Worm (Caenorhabditis elegans) whole organism, mixed stage, embryonic: ENCODE data around the gene ints-6.

Source experiments
- ces-1 ChIP-seq: fragments of 150-350 bp; optimal IDR thresholded peaks from 2 replicates; lab custom pipeline; 2014; ENCODE audit warnings: missing biosample characterization, missing genetic modification reagents, missing genetic modification characterization
- elt-3 ChIP-seq: fragments of 150-350 bp; optimal IDR thresholded peaks from 2 replicates; lab custom pipeline; 2014; ENCODE audit warnings: missing biosample characterization, missing genetic modification characterization
- flh-1 ChIP-seq: fragments of 200-800 bp; sonication (Bioruptor generic); optimal IDR thresholded peaks from 2 replicates; lab custom pipeline; 2018; ENCODE audit warnings: mild to moderate bottlenecking, missing genetic modification characterization, moderate library complexity, missing compliant biosample characterization
- lin-13 ChIP-seq: fragments of 150-350 bp; optimal IDR thresholded peaks from 2 replicates; lab custom pipeline; 2014; ENCODE audit warnings: missing biosample characterization, missing genetic modification characterization
- mab-5 ChIP-seq: fragments of 150-350 bp; optimal IDR thresholded peaks from 2 replicates; lab custom pipeline; 2014; ENCODE audit warnings: missing biosample characterization, missing genetic modification characterization
- mls-2 ChIP-seq: sonication (generic microtip); optimal IDR thresholded peaks from 2 replicates; lab custom pipeline; 2016; ENCODE audit warnings: mild to moderate bottlenecking, missing genetic modification characterization, moderate library complexity, missing compliant biosample characterization
- nhr-12 ChIP-seq: fragments of 150-350 bp; optimal IDR thresholded peaks from 2 replicates; lab custom pipeline; 2014; ENCODE audit warnings: missing biosample characterization, missing genetic modification characterization
- nhr-2 ChIP-seq: fragments of 150-350 bp; optimal IDR thresholded peaks from 2 replicates; lab custom pipeline; 2014; ENCODE audit warnings: missing biosample characterization, missing genetic modification characterization
- nhr-237 ChIP-seq: fragments of 150-350 bp; optimal IDR thresholded peaks from 2 replicates; lab custom pipeline; 2014; ENCODE audit warnings: missing biosample characterization, missing genetic modification characterization
- nhr-76 ChIP-seq: sonication (generic microtip); optimal IDR thresholded peaks from 2 replicates; lab custom pipeline; 2017; ENCODE audit warnings: missing biosample characterization, missing genetic modification characterization
- snpc-4 ChIP-seq: fragments of 150-350 bp; optimal IDR thresholded peaks from 2 replicates; lab custom pipeline; 2014; ENCODE audit warnings: missing biosample characterization, missing genetic modification characterization
- sptf-1 ChIP-seq: sonication (generic microtip); optimal IDR thresholded peaks from 2 replicates; lab custom pipeline; 2017; ENCODE audit warnings: mild to moderate bottlenecking, missing genetic modification characterization, moderate library complexity, missing compliant biosample characterization
- tbx-8 ChIP-seq: fragments of 200-800 bp; sonication (Bioruptor generic); optimal IDR thresholded peaks from 2 replicates; lab custom pipeline; 2018; ENCODE audit warnings: mild to moderate bottlenecking, missing genetic modification characterization, moderate library complexity, missing compliant biosample characterization
- unc-120 ChIP-seq: sonication (generic microtip); optimal IDR thresholded peaks from 2 replicates; lab custom pipeline; 2017; ENCODE audit warnings: missing genetic modification characterization, missing compliant biosample characterization; ENCODE audit not compliant: poor library complexity, severe bottlenecking

DNA sequence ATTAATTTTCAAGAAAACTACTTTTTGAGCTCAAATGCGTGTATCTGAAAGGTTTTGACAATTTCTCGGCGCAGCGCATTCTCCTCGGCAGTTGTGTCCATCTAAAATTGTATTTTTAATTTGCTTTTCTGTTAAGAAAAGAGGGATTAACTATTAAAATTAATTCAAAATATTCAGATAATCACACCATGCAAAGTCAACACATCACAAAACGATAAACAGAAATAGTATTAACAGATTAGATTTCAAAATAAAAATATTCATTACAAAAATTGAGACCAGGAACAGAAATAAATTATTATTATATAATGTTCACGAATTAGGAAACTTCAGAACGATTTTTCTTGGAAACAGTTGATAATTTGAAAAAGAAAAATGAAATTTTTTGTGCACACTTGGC is 5.0 kb upstream of the ints-6 start, which contains the start of gene pole-2:
- TF ChIP-seq tbx-8 (GFP tag; lab: Kevin White, UChicago), result no peak
- no peak for TF ChIP-seq ces-1 (GFP tag; lab: Kevin White, UChicago)
- no peak for TF ChIP-seq lin-13 (tag; lab: Kevin White, UChicago)
- TF ChIP-seq mab-5 (tag; lab: Kevin White, UChicago), result no peak
- no peak for TF ChIP-seq unc-120 (tag; lab: Kevin White, UChicago)
- TF ChIP-seq nhr-12, result no peak
- no peak for TF ChIP-seq mls-2 (tag; lab: Kevin White, UChicago)
- TF ChIP-seq sptf-1, result no peak
- no peak for TF ChIP-seq nhr-76 (tag; lab: Kevin White, UChicago)
- no peak for TF ChIP-seq snpc-4 (tag; lab: Kevin White, UChicago)
- TF ChIP-seq nhr-2 (tag; lab: Kevin White, UChicago), result no peak
- TF ChIP-seq flh-1 (GFP tag; lab: Kevin White, UChicago), result no peak
- no peak for TF ChIP-seq nhr-237
- no peak for TF ChIP-seq elt-3 (tag; lab: Kevin White, UChicago)
